Worm (Caenorhabditis elegans) whole organism, late embryonic: ENCODE results near the gene adal-1.
"Not testable (repeated sequence)": the region's sequence is repeated elsewhere in the genome, so short reads cannot be mapped to it uniquely, and the experiment has no call there.

Experiments
- C08G9.2 ChIP-seq: sonication (generic microtip); optimal IDR thresholded peaks from 2 replicates; lab custom pipeline; 2016; ENCODE audit warnings: mild to moderate bottlenecking, missing genetic modification characterization, moderate library complexity, missing compliant biosample characterization
- K02D7.2 ChIP-seq: sonication (generic microtip); optimal IDR thresholded peaks from 2 replicates; lab custom pipeline; 2017; ENCODE audit warnings: mild to moderate bottlenecking, missing genetic modification characterization, missing compliant biosample characterization
- K09A11.1 ChIP-seq: sonication (generic microtip); optimal IDR thresholded peaks from 2 replicates; lab custom pipeline; 2017; ENCODE audit warnings: antibody characterized with exemption, mild to moderate bottlenecking, missing genetic modification characterization, missing compliant biosample characterization; ENCODE audit not compliant: insufficient read depth
- T23F11.4 ChIP-seq: fragments of 200-800 bp; sonication (Bioruptor generic); optimal IDR thresholded peaks from 2 replicates; lab custom pipeline; 2018; ENCODE audit warnings: mild to moderate bottlenecking, missing genetic modification characterization, missing compliant biosample characterization
- Y22D7AL.16 ChIP-seq: sonication (generic microtip); optimal IDR thresholded peaks from 2 replicates; lab custom pipeline; 2016; ENCODE audit warnings: missing genetic modification characterization, missing compliant biosample characterization
- ahr-1 ChIP-seq: sonication (generic microtip); optimal IDR thresholded peaks from 2 replicates; lab custom pipeline; 2016; ENCODE audit warnings: missing genetic modification characterization, missing compliant biosample characterization
- ceh-14 ChIP-seq: sonication (generic microtip); optimal IDR thresholded peaks from 2 replicates; lab custom pipeline; 2016; ENCODE audit warnings: missing genotype, missing genetic modification characterization, missing compliant biosample characterization
- ceh-22 ChIP-seq: sonication (generic microtip); optimal IDR thresholded peaks from 2 replicates; lab custom pipeline; 2017; ENCODE audit warnings: missing biosample characterization, missing genetic modification characterization
- ceh-24 ChIP-seq: sonication (generic microtip); optimal IDR thresholded peaks from 2 replicates; lab custom pipeline; 2016; ENCODE audit warnings: mild to moderate bottlenecking, missing genetic modification characterization, missing compliant biosample characterization
- ceh-31 ChIP-seq: sonication (generic microtip); optimal IDR thresholded peaks from 2 replicates; lab custom pipeline; 2016; ENCODE audit warnings: missing genetic modification characterization, missing compliant biosample characterization
- ceh-34 ChIP-seq: sonication (generic microtip); optimal IDR thresholded peaks from 2 replicates; lab custom pipeline; 2016; ENCODE audit warnings: mild to moderate bottlenecking, missing genetic modification characterization, missing compliant biosample characterization
- ceh-45 ChIP-seq: fragments of 200-800 bp; sonication (Bioruptor generic); IDR thresholded peaks from 2 replicates; pipeline ENCODE4 v1.3.6; 2022; ENCODE audit warnings: missing genetic modification reagents, missing genetic modification characterization, missing compliant biosample characterization
- ceh-48 ChIP-seq: sonication (generic microtip); optimal IDR thresholded peaks from 2 replicates; lab custom pipeline; 2016; ENCODE audit warnings: missing genetic modification characterization, inconsistent platforms, missing compliant biosample characterization
- che-1 ChIP-seq: sonication (generic microtip); optimal IDR thresholded peaks from 2 replicates; lab custom pipeline; 2016; ENCODE audit warnings: mild to moderate bottlenecking, missing genetic modification characterization, missing compliant biosample characterization
- dmd-4 ChIP-seq: sonication (generic microtip); optimal IDR thresholded peaks from 2 replicates; lab custom pipeline; 2016; ENCODE audit warnings: borderline replicate concordance, missing genetic modification characterization, missing compliant biosample characterization
- elt-2 ChIP-seq: sonication (generic microtip); optimal IDR thresholded peaks from 2 replicates; lab custom pipeline; 2016; ENCODE audit warnings: missing genetic modification reagents, missing genetic modification characterization, missing compliant biosample characterization
- elt-4 ChIP-seq: sonication (generic microtip); optimal IDR thresholded peaks from 2 replicates; lab custom pipeline; 2016; ENCODE audit warnings: missing genetic modification characterization, missing compliant biosample characterization
- fkh-10 ChIP-seq: fragments of 150-350 bp; optimal IDR thresholded peaks from 2 replicates; lab custom pipeline; 2014; ENCODE audit warnings: missing biosample characterization, missing genetic modification reagents, missing genetic modification characterization
- fkh-6 ChIP-seq: sonication (generic microtip); optimal IDR thresholded peaks from 2 replicates; lab custom pipeline; 2016; ENCODE audit warnings: missing genetic modification characterization, missing compliant biosample characterization
- gmeb-2 ChIP-seq: sonication (generic microtip); optimal IDR thresholded peaks from 2 replicates; lab custom pipeline; 2016; ENCODE audit warnings: missing genetic modification characterization, inconsistent platforms, missing compliant biosample characterization
- hlh-13 ChIP-seq: fragments of 200-800 bp; sonication (Bioruptor generic); optimal IDR thresholded peaks from 2 replicates; lab custom pipeline; 2018; ENCODE audit warnings: mild to moderate bottlenecking, missing genetic modification characterization, missing compliant biosample characterization
- hlh-15 ChIP-seq: sonication (generic microtip); optimal IDR thresholded peaks from 2 replicates; lab custom pipeline; 2016; ENCODE audit warnings: missing genetic modification characterization, missing compliant biosample characterization
- lim-6 ChIP-seq: sonication (generic microtip); optimal IDR thresholded peaks from 2 replicates; lab custom pipeline; 2016; ENCODE audit warnings: missing genetic modification characterization, missing compliant biosample characterization
- lin-11 ChIP-seq: fragments of 200-800 bp; sonication (Bioruptor generic); optimal IDR thresholded peaks from 2 replicates; lab custom pipeline; 2018; ENCODE audit warnings: mild to moderate bottlenecking, missing genetic modification characterization, missing compliant biosample characterization
- madf-2 ChIP-seq: sonication (generic microtip); optimal IDR thresholded peaks from 2 replicates; lab custom pipeline; 2017; ENCODE audit warnings: missing genetic modification characterization, missing compliant biosample characterization
- nfya-1 ChIP-seq: sonication (generic microtip); optimal IDR thresholded peaks from 2 replicates; lab custom pipeline; 2017; ENCODE audit warnings: missing genetic modification characterization, mild to moderate bottlenecking, missing compliant biosample characterization, antibody characterized with exemption, moderate library complexity
- nhr-11 ChIP-seq: fragments of 150-350 bp; optimal IDR thresholded peaks from 2 replicates; lab custom pipeline; 2014; ENCODE audit warnings: missing biosample characterization, missing genetic modification characterization
- nhr-232 ChIP-seq: sonication (generic microtip); optimal IDR thresholded peaks from 2 replicates; lab custom pipeline; 2016; ENCODE audit warnings: missing genetic modification characterization, missing compliant biosample characterization
- npax-4 ChIP-seq: sonication (generic microtip); optimal IDR thresholded peaks from 2 replicates; lab custom pipeline; 2016; ENCODE audit warnings: missing genetic modification characterization, missing compliant biosample characterization
- odd-2 ChIP-seq: sonication (generic microtip); optimal IDR thresholded peaks from 2 replicates; lab custom pipeline; 2017; ENCODE audit warnings: antibody characterized with exemption, mild to moderate bottlenecking, missing genetic modification characterization, missing compliant biosample characterization
- pag-3 ChIP-seq: sonication (generic microtip); optimal IDR thresholded peaks from 2 replicates; lab custom pipeline; 2016; ENCODE audit warnings: missing compliant biosample characterization, missing genetic modification characterization, borderline replicate concordance
- pat-9 ChIP-seq: fragments of 200-800 bp; sonication (Bioruptor generic); optimal IDR thresholded peaks from 2 replicates; lab custom pipeline; 2018; ENCODE audit warnings: mild to moderate bottlenecking, missing genetic modification characterization, moderate library complexity, missing compliant biosample characterization
- pha-2 ChIP-seq: sonication (generic microtip); optimal IDR thresholded peaks from 2 replicates; lab custom pipeline; 2017; ENCODE audit warnings: mild to moderate bottlenecking, missing genetic modification characterization, missing compliant biosample characterization
- pqm-1 ChIP-seq: sonication (generic microtip); optimal IDR thresholded peaks from 2 replicates; lab custom pipeline; 2016; ENCODE audit warnings: missing genetic modification characterization, missing compliant biosample characterization
- pros-1 ChIP-seq: fragments of 150-350 bp; optimal IDR thresholded peaks from 2 replicates; lab custom pipeline; 2014; ENCODE audit warnings: missing biosample characterization, missing genetic modification reagents, missing genetic modification characterization
- ref-2 ChIP-seq: sonication (generic microtip); optimal IDR thresholded peaks from 2 replicates; lab custom pipeline; 2016; ENCODE audit warnings: missing genetic modification characterization, missing compliant biosample characterization
- sdc-2 ChIP-seq: sonication (generic microtip); optimal IDR thresholded peaks from 2 replicates; lab custom pipeline; 2016; ENCODE audit warnings: missing genotype, missing genetic modification characterization, missing compliant biosample characterization
- sox-4 ChIP-seq: sonication (generic microtip); optimal IDR thresholded peaks from 2 replicates; lab custom pipeline; 2017; ENCODE audit warnings: mild to moderate bottlenecking, missing genetic modification characterization, inconsistent platforms, missing compliant biosample characterization
- tbx-2 ChIP-seq: sonication (generic microtip); optimal IDR thresholded peaks from 2 replicates; lab custom pipeline; 2016; ENCODE audit warnings: missing genetic modification characterization, missing compliant biosample characterization
- tbx-7 ChIP-seq: sonication (generic microtip); optimal IDR thresholded peaks from 2 replicates; lab custom pipeline; 2016; ENCODE audit warnings: missing genotype, missing genetic modification characterization, missing compliant biosample characterization
- ttx-3 ChIP-seq: sonication (generic microtip); optimal IDR thresholded peaks from 2 replicates; lab custom pipeline; 2016; ENCODE audit warnings: missing genetic modification reagents, missing genetic modification characterization, missing compliant biosample characterization
- unc-42 ChIP-seq: sonication (generic microtip); optimal IDR thresholded peaks from 2 replicates; lab custom pipeline; 2016; ENCODE audit warnings: missing genotype, missing genetic modification characterization, missing compliant biosample characterization
- zip-5 ChIP-seq: sonication (generic microtip); optimal IDR thresholded peaks from 2 replicates; lab custom pipeline; 2016; ENCODE audit warnings: missing genetic modification characterization, missing compliant biosample characterization
- ztf-16 ChIP-seq: sonication (generic microtip); optimal IDR thresholded peaks from 2 replicates; lab custom pipeline; 2017; ENCODE audit warnings: missing genetic modification characterization, missing compliant biosample characterization

Gene adal-1

DNA sequence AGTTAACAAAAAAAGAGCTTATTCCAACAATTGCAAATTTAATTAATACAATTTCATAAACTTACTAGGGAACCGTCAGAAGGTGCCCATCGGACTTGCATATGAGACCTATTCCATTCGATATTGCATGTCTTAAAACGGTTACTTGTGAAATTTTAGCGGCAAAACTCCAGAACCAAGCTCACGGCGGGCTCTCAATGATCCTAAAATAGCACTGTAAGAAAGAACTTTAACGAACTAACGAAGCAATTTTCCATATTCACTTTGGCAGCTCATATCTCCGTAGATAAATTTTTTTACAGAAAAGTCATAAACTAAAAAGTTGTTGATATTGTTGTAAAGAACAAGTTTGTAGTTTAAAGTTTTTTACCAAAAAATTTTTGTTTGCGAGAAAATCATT lies 14.2 kb upstream of the adal-1 start, which contains the start of gene B0252.3:
TSS of gene B0252.3 (minus strand) at position 101 of the 400 bp plus-strand sequence.
- not testable (repeated sequence) for TF ChIP-seq pha-2 (tag; lab: Kevin White, UChicago); lim-6 (tag; lab: Kevin White, UChicago); hlh-13 (GFP tag; lab: Kevin White, UChicago)

ce11 chrII:6901795-6902194 lies 8.4 kb upstream of the adal-1 start, which contains the start of gene psmd-9:
Gene psmd-9 (plus strand): TSS chrII:6902095.
- TF ChIP-seq ceh-14 (no peak), nfya-1 (tag; lab: Kevin White, UChicago) (no peak), ceh-34 (tag; lab: Kevin White, UChicago) (no peak), ztf-16 (no peak), fkh-6 (tag; lab: Kevin White, UChicago) (no peak), dmd-4 (no peak), pqm-1 (no peak), C08G9.2 (no peak), pag-3 (tag; lab: Kevin White, UChicago) (no peak), fkh-10 (GFP tag; lab: Kevin White, UChicago) (no peak), sox-4 (tag; lab: Kevin White, UChicago) (no peak), npax-4 (tag; lab: Kevin White, UChicago) (no peak), zip-5 (tag; lab: Kevin White, UChicago) (no peak), T23F11.4 (GFP tag; lab: Kevin White, UChicago) (no peak), ceh-22 (tag; lab: Kevin White, UChicago) (no peak)

DNA sequence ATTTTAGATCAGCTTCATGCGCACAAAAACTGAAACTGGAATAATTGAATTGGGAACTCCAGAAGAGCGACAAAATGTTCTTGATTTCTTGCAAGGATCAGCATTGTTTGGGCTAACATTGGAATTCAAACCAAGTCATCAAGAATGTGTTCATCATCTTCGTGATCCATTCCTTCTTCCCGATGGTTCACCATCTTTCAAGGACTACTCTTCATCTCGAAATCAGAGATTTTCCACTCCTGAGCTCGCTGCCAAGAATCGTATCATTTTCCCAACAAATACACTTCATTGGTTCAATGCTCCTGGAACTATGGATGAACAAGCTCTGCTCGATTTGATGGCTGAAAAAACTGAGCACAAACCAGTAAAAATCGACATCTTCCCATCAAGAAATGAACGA lies 7.3 kb upstream of the adal-1 start:
- TF ChIP-seq ceh-24 (tag; lab: Kevin White, UChicago) (no peak), C08G9.2 (no peak), pag-3 (tag; lab: Kevin White, UChicago) (no peak), lim-6 (tag; lab: Kevin White, UChicago) (no peak), ceh-48 (no peak), elt-4 (tag; lab: Kevin White, UChicago) (no peak), ceh-14 (no peak), hlh-15 (tag; lab: Kevin White, UChicago) (no peak), K02D7.2 (no peak), che-1 (tag; lab: Kevin White, UChicago) (no peak), ceh-45 (no peak), madf-2 (no peak), sdc-2 (tag; lab: Kevin White, UChicago) (no peak), nfya-1 (tag; lab: Kevin White, UChicago) (no peak)

- no peak for TF ChIP-seq ref-2 (tag; lab: Kevin White, UChicago)
- peak; percentile 3 for TF ChIP-seq ztf-16
- TF ChIP-seq ceh-48 = no peak
- no peak for TF ChIP-seq ceh-24 (tag; lab: Kevin White, UChicago)
- TF ChIP-seq sox-4 (tag; lab: Kevin White, UChicago) = peak; percentile 45
- peak; percentile 5 for TF ChIP-seq K09A11.1
- peak; percentile 19 for TF ChIP-seq C08G9.2
- TF ChIP-seq nhr-11 (tag; lab: Kevin White, UChicago) = no peak
- peak; percentile 22 for TF ChIP-seq hlh-15 (tag; lab: Kevin White, UChicago)
- TF ChIP-seq dmd-4 = no peak
- peak; percentile 46 for TF ChIP-seq tbx-2 (tag; lab: Kevin White, UChicago)
- 0 out of 2 replicates have a peak, but pooled peaks have one; percentile 60 for TF ChIP-seq ceh-45
- peak; percentile 30 for TF ChIP-seq nhr-232 (tag; lab: Kevin White, UChicago)
- no peak for TF ChIP-seq nfya-1 (tag; lab: Kevin White, UChicago)
- TF ChIP-seq ttx-3 (tag; lab: Kevin White, UChicago) = peak; percentile 1
- TF ChIP-seq pros-1 (tag; lab: Kevin White, UChicago) = no peak
- no peak for TF ChIP-seq gmeb-2 (tag; lab: Kevin White, UChicago)
- no peak for TF ChIP-seq madf-2
- TF ChIP-seq che-1 (tag; lab: Kevin White, UChicago) = peak; percentile 43
- TF ChIP-seq pat-9 = no peak
- no peak for TF ChIP-seq ahr-1 (tag; lab: Kevin White, UChicago)
- no peak for TF ChIP-seq ceh-31
- peak; percentile 1 for TF ChIP-seq lin-11
- TF ChIP-seq Y22D7AL.16 (tag; lab: Kevin White, UChicago) = no peak
- TF ChIP-seq odd-2 (tag; lab: Kevin White, UChicago) = no peak
- TF ChIP-seq elt-2 = peak; percentile 9
- TF ChIP-seq pha-2 (tag; lab: Kevin White, UChicago) = no peak
- no peak for TF ChIP-seq tbx-7
- no peak for TF ChIP-seq unc-42 (tag; lab: Kevin White, UChicago)
Measured at ce11 chrII:6898017-6898779, 4.8 kb upstream of the adal-1 start, which contains the start of gene hrpl-1. Gene hrpl-1 (plus strand): TSS chrII:6898729.
